Worm (Caenorhabditis elegans) whole organism, L3 larva: ENCODE results near the gene ZK370.6.

Experiments
- egl-27 ChIP-seq: sonication (generic microtip); optimal IDR thresholded peaks from 4 replicates; lab custom pipeline; 2017; ENCODE audit warnings: missing biosample characterization, missing genetic modification reagents, missing genetic modification characterization
- ztf-11 ChIP-seq: fragments of 150-350 bp; optimal IDR thresholded peaks from 2 replicates; lab custom pipeline; 2014; ENCODE audit warnings: missing biosample characterization, missing genetic modification characterization

- TF ChIP-seq ztf-11 (tag; lab: Kevin White, UChicago) (no peak), egl-27 (tag; lab: Kevin White, UChicago) (no peak)
These were observed 25.1 kb downstream of the ZK370.6 start for ce11 chrIII:8718592-8718991.
